Worm (Caenorhabditis elegans) whole organism, L4/young adult: ENCODE data around the gene lron-15.

ENCODE experiments used
- W03F9.2 ChIP-seq: fragments of 150-350 bp; optimal IDR thresholded peaks from 2 replicates; lab custom pipeline; 2014; ENCODE audit warnings: missing biosample characterization, missing genetic modification characterization
- him-1 ChIP-seq: sonication (generic microtip); optimal IDR thresholded peaks from 2 replicates; lab custom pipeline; 2016; ENCODE audit warnings: missing genotype, missing genetic modification reagents, missing genetic modification characterization, missing compliant biosample characterization

- TF ChIP-seq him-1 (tag; lab: Kevin White, UChicago) (no peak), W03F9.2 (tag; lab: Kevin White, UChicago) (no peak)
Observed at ce11 chrII:6573677-6574076, 29.0 kb upstream of the lron-15 start, which contains the start of gene sra-28.
